Fruit fly (Drosophila melanogaster) whole organism, embryonic: ENCODE data around the gene fend.
A peak's percentile ranks its signal among the peaks of the same experiment; 100 is the strongest.

Source experiments
- CG16779 ChIP-seq: fragments of 200-800 bp; sonication (Bioruptor generic); IDR thresholded peaks from 2 replicates; pipeline ENCODE4 v1.3.6; 2022; ENCODE audit warnings: missing biosample characterization, missing genetic modification characterization
- CoRest ChIP-seq: fragments of 200-800 bp; sonication (Bioruptor generic); optimal IDR thresholded peaks from 3 replicates; lab custom pipeline; 2018; ENCODE audit warnings: missing biosample characterization, mild to moderate bottlenecking, missing genetic modification characterization, moderate library complexity
- dpn ChIP-seq, 2 experiments: fragments of 200-800 bp; sonication (Bioruptor generic); optimal IDR thresholded peaks; 3 replicates each; lab custom pipeline; 2016; ENCODE audit warnings: missing biosample characterization in 2 of 2, missing genetic modification characterization in 2 of 2
- gsb ChIP-seq: fragments of 200-800 bp; sonication (Bioruptor generic); IDR thresholded peaks from 2 replicates; pipeline ENCODE4 v1.3.6; 2022; ENCODE audit warnings: missing biosample characterization, missing genetic modification characterization
- h ChIP-seq: fragments of >200 bp; optimal IDR thresholded peaks from 2 replicates; lab custom pipeline; 2017

dm6 chrX:9127264-9128011 is 7.5 kb downstream of the fend start:
- TF ChIP-seq gsb (no peak), dpn (GFP tag; optimal IDR thresholded peaks at IDR 0.05; lab: Kevin White, UChicago) (peak in 1 of 2 experiments; percentile 19), CoRest (peak; percentile 2), CG16779 (GFP tag; lab: Robert Waterston, UW) (no peak), h (lab: Kevin White, UChicago) (no peak)
